Worm (Caenorhabditis elegans) whole organism, midembryonic: ENCODE data around the gene Y26E6A.3.
A peak's percentile ranks its signal among the peaks of the same experiment; 100 is the strongest.

ENCODE experiments used
- T22C8.4 ChIP-seq: fragments of 200-800 bp; sonication (Bioruptor generic); IDR thresholded peaks from 2 replicates; pipeline ENCODE4 v1.3.6; 2022; ENCODE audit warnings: missing genetic modification characterization, missing compliant biosample characterization
- cog-1 ChIP-seq: sonication (generic microtip); optimal IDR thresholded peaks from 2 replicates; lab custom pipeline; 2016; ENCODE audit warnings: missing genetic modification characterization, missing compliant biosample characterization
- flt-1 ChIP-seq: fragments of 200-800 bp; sonication (Bioruptor generic); IDR thresholded peaks from 2 replicates; pipeline ENCODE4 v1.3.6; 2022; ENCODE audit warnings: missing genetic modification characterization, missing compliant biosample characterization
- klf-2 ChIP-seq: fragments of 200-800 bp; sonication (Bioruptor generic); conservative IDR thresholded peaks from 2 replicates; pipeline ENCODE4 v1.3.6; 2022; ENCODE audit warnings: missing genetic modification reagents, missing genetic modification characterization, missing compliant biosample characterization
- med-1 ChIP-seq: sonication (generic microtip); optimal IDR thresholded peaks from 2 replicates; lab custom pipeline; 2017; ENCODE audit warnings: missing genetic modification characterization, mild to moderate bottlenecking, missing compliant biosample characterization, antibody characterized with exemption, missing genetic modification reagents; ENCODE audit not compliant: insufficient read depth
- ref-1 ChIP-seq: fragments of 200-800 bp; sonication (Bioruptor generic); conservative IDR thresholded peaks from 2 replicates; pipeline ENCODE4 v1.3.6; 2022; ENCODE audit warnings: missing genetic modification reagents, missing genetic modification characterization, missing compliant biosample characterization
- tab-1 ChIP-seq: fragments of 200-800 bp; sonication (Bioruptor generic); IDR thresholded peaks from 2 replicates; pipeline ENCODE4 v1.3.6; 2022; ENCODE audit warnings: missing genetic modification characterization, missing compliant biosample characterization
- ztf-23 ChIP-seq: fragments of 200-800 bp; sonication (Bioruptor generic); IDR thresholded peaks from 2 replicates; pipeline ENCODE4 v1.3.6; 2022; ENCODE audit warnings: missing genetic modification reagents, missing genetic modification characterization, missing compliant biosample characterization
- ztf-29 ChIP-seq: fragments of 200-800 bp; sonication (Bioruptor generic); IDR thresholded peaks from 2 replicates; pipeline ENCODE4 v1.3.6; 2022; ENCODE audit warnings: missing genetic modification reagents, missing genetic modification characterization, missing compliant biosample characterization

The Y26E6A.3 gene

DNA sequence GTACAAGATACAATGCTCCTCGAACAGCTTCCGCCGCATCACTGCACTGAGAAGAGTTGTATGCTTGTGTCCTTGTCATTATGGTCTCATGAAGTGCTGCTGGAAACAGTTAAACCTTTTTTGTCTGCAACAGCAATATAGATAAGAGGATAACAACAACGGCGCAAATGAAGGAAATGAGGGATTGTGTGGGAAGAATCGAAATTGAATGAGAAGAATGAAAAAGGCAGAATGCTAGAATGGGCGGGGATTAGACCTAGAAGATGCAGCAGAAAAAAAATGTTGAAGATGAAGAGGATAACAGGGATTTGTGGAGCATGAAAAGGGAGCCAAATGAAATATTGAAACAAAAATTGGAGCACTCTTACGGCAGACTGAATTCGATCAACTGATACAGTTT is 16.5 kb downstream of the Y26E6A.3 start, which contains the start of gene sra-37:
Gene sra-37 (minus strand): TSS at position 101 of the 400 bp plus-strand sequence.
- TF ChIP-seq med-1 (GFP tag; lab: Kevin White, UChicago): no peak
- no peak for TF ChIP-seq klf-2
- no peak for TF ChIP-seq flt-1
- no peak for TF ChIP-seq tab-1 (GFP tag; lab: Robert Waterston, UW)

DNA sequence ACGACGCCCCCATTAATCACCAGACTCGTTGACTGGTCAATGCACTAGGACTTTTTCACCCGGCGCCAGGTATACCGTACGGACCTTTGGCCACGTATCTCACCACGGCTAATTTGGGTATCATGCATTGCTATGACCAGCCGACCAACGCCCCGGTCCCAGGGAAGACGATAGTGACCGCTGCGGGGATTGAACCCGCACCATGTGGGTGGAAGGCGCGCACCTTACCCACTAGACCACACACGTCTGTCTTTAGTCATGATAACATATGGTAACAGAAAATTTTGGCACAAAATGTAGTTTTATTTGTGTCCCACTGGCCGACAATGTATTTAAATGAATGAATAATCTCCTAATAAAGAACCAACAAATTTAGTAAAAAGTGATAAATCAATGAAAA is 23.6 kb downstream of the Y26E6A.3 start:
- TF ChIP-seq tab-1 (GFP tag; lab: Robert Waterston, UW) (no peak), ztf-29 (GFP tag; lab: Robert Waterston, UW) (no peak), ztf-23 (GFP tag; lab: Robert Waterston, UW) (no peak), ref-1 (GFP tag; lab: Robert Waterston, UW) (no peak), cog-1 (tag; lab: Kevin White, UChicago) (no peak), med-1 (GFP tag; lab: Kevin White, UChicago) (no peak), T22C8.4 (GFP tag; lab: Robert Waterston, UW) (no peak), klf-2 (no peak), flt-1 (0 out of 2 replicates have a peak, but pooled peaks have one; percentile 33)

DNA sequence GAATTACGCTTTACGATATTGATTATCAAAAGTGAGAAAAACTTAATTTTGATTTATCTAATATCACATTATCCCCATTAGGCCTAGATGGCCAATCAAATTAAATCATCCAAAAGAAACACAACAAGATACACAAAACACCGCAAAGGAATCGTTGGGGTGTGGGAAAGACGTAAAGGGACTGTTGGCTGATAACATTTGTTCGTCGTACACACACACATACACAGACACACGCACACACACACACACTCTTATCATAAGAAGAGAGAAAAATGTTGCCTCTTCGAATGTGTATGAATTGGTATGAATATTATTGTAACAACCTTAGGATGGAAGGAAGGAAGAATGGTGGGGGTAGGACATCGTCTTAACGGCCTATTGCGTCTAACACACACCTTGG is 24.6 kb downstream of the Y26E6A.3 start:
- no peak for TF ChIP-seq ref-1 (GFP tag; lab: Robert Waterston, UW)

DNA sequence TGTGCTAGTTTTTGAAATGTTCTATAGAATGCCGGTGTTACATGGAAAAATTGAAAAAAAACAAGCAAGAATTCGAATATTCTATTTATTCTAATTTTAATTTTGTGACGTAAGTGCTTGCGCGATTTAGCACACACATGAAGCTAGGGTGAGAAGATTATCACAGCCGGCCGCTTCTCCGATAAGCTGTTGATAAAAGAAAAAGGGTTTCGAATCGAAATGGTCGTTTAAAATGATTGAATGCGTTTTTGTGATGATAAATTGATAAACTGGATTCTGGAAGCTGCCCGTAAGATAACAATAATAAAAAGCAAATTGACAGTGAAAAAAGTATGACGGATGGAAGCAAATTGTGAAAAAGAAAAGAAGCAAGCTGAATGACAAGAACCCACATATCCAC is 25.6 kb downstream of the Y26E6A.3 start:
- TF ChIP-seq T22C8.4 (GFP tag; lab: Robert Waterston, UW) (no peak), tab-1 (GFP tag; lab: Robert Waterston, UW) (no peak), med-1 (GFP tag; lab: Kevin White, UChicago) (no peak), klf-2 (no peak), flt-1 (no peak), ztf-29 (GFP tag; lab: Robert Waterston, UW) (no peak)

DNA sequence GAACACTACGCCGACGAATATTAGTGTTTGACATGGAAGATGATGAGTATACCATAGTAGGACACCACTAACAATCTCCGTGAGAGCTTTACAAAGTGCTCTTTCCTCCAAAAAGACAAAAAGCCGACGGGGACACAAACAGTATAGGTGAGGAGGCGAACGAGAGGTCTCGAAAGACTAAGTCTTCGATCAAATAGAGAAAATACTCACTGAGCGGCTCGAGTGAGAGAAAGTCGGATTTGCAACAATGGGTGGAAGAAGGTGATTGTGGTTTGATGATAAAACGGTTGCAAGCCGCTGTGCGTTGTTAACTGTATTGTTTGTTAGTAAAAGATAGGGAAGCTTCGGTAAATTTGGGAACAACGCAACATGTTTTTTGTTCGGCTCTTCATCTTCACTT is 27.1 kb downstream of the Y26E6A.3 start, which contains the start of gene hlb-1:
Gene hlb-1 (minus strand): TSS at position 101 of the 400 bp plus-strand sequence.
- TF ChIP-seq ztf-23 (GFP tag; lab: Robert Waterston, UW): 0 out of 2 replicates have a peak, but pooled peaks have one; percentile 23
- TF ChIP-seq ref-1 (GFP tag; lab: Robert Waterston, UW): no peak

DNA sequence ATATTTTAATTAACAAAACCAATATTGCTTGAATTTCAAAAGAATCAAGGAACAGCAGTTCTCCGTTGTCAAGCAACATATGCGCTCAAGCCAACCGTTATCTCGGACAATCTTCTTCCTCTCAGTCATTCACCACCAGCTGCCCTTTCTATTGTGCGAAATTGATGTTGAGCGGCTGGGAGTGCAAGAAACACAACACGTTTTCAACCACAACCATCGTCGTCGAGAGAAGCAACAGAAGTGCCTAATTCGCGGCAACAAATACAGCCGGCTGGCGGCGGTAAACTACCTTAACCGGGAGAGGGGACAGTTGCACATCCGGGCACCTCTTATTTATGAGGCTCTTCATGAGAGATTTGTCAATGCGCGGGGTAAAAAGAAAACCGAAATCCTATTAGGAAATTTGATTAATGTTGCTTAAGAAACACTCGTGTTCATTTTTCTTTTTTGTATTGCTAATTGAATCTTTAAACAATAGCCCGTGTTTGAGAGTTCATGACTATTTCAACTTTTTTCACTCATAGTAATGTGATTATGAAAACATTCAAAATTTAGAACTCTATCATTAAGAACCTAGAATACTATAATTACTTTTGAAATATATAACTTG is 27.9 kb downstream of the Y26E6A.3 start:
- TF ChIP-seq tab-1 (GFP tag; lab: Robert Waterston, UW) (no peak), klf-2 (no peak), med-1 (GFP tag; lab: Kevin White, UChicago) (no peak), cog-1 (tag; lab: Kevin White, UChicago) (no peak), ref-1 (GFP tag; lab: Robert Waterston, UW) (no peak), ztf-29 (GFP tag; lab: Robert Waterston, UW) (no peak), flt-1 (no peak)

DNA sequence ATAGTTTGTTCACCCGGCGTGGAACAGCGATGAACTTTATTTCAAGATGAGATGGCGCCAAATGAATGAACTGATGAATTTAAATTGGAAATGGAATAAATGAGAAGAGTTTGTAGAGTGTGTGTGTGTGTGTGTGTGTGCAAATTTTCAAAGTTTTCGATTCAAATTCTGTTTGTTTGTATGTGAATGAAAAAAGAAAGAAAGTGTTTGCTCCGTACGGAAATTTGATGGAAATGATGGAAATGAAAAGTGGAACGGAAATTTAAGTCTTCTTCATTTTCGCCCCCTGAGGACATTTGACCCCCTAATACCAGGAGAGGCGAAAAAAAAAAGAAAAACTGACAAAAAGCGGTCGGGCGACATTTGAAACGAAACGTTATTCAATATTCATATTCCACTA is 31.7 kb downstream of the Y26E6A.3 start:
- TF ChIP-seq flt-1 (no peak), klf-2 (no peak), ztf-23 (GFP tag; lab: Robert Waterston, UW) (no peak), tab-1 (GFP tag; lab: Robert Waterston, UW) (no peak), T22C8.4 (GFP tag; lab: Robert Waterston, UW) (no peak), ztf-29 (GFP tag; lab: Robert Waterston, UW) (no peak), cog-1 (tag; lab: Kevin White, UChicago) (no peak), ref-1 (GFP tag; lab: Robert Waterston, UW) (no peak), med-1 (GFP tag; lab: Kevin White, UChicago) (no peak)

DNA sequence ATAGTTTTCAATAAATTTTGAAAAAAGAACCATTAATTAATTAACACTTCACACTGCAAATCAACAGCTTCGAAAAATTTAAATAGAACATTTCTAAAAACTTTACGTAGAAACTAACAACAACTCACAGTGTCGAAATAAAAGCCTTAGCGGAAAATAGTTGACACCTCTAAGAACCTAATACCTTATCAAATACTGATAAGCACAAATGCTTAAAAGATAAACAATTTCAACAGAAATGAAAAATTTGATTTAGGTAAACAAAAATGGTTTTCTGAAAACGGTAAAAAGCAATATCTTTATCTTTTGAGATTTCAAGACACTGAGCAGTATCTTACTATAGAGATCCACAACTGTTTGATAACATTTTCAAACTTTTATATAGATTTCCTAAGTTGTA is 32.9 kb downstream of the Y26E6A.3 start:
- TF ChIP-seq tab-1 (GFP tag; lab: Robert Waterston, UW) (no peak), cog-1 (tag; lab: Kevin White, UChicago) (no peak), ref-1 (GFP tag; lab: Robert Waterston, UW) (no peak)

DNA sequence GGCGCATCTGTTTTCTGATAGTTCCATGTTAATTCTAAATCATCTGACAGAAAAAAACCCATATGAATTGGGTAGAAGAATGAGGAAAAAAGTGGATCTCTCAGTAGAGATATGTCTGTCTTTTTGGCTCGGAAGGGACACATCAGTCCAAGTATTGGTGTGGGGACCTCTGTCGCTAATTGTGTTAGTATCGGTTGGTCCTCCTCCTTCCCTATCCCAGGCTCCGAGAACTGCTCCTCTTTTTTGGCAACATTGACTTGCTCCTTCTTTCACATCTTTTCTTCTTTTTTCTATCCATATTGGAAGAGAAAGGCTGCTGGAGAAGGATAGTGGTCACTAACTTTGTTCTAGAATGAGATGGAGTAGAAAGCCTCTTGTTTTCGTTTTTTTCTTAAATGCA is 33.8 kb downstream of the Y26E6A.3 start:
- TF ChIP-seq cog-1 (tag; lab: Kevin White, UChicago): no peak
- TF ChIP-seq med-1 (GFP tag; lab: Kevin White, UChicago): no peak
- no peak for TF ChIP-seq tab-1 (GFP tag; lab: Robert Waterston, UW)

DNA sequence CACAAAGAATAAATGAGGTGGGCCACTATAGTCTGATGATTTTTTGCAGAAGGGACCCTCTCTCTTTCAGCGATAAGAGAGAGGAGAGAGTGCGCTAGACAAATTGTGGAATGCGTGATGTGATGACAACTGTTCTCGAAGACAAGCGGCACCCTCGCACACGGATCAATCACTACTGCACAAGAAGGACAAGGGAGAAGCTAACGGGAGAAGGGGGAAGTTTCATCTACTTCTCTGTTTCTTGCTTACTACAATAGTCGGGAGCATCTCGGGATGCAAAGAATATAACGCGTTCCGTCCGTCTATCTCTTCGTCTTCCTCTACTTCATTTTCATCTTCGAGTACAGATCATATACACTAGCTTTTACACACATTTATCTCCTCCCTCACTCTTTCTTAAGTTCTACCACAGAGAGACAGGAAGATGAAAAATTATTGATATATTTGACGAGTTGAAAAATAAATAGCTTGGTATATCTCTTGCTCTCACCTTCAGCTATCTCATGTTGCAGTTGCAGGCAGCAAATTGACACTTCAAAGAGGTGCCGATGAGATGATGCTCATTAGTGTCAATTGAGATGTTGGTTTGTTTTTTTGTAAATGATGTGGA is 36.3 kb downstream of the Y26E6A.3 start:
- no peak for TF ChIP-seq T22C8.4 (GFP tag; lab: Robert Waterston, UW)
- no peak for TF ChIP-seq ztf-23 (GFP tag; lab: Robert Waterston, UW)
- TF ChIP-seq flt-1: no peak
- TF ChIP-seq ztf-29 (GFP tag; lab: Robert Waterston, UW): no peak
- no peak for TF ChIP-seq cog-1 (tag; lab: Kevin White, UChicago)
- TF ChIP-seq tab-1 (GFP tag; lab: Robert Waterston, UW): no peak
- no peak for TF ChIP-seq med-1 (GFP tag; lab: Kevin White, UChicago)
- TF ChIP-seq klf-2: no peak
- TF ChIP-seq ref-1 (GFP tag; lab: Robert Waterston, UW): no peak
